Worm (Caenorhabditis elegans): Measurements from ENCODE around the gene immt-1.

DNA sequence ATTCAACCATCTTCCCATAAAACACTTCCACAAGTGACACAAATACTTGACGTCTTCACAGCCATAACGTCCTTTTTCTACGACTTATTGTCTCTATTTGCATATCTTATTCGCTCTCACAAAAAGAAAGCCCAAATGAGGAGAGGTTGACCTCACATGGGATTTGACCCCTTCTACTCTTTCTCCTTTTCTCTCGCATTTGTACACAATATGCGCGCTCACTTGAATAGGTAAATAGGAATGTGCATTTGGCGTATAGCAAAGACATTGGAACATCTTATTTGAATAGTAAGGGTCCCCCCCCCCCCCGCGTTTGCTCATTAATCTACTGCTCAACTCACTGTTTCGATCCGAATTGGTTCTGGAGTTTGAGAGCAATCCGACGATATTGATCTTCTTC lies 13.7 kb upstream of the immt-1 start:
- no peak for TF ChIP-seq tag-97 (GFP tag; IDR thresholded peaks at IDR 0.05)
- TF ChIP-seq mdl-1 (tag; optimal IDR thresholded peaks at IDR 0.05) = no peak
- no peak for TF ChIP-seq lin-39 (tag; optimal IDR thresholded peaks at IDR 0.05)
- TF ChIP-seq nhr-11 (tag; optimal IDR thresholded peaks at IDR 0.05) = no peak
- TF ChIP-seq unc-62 (GFP tag; optimal IDR thresholded peaks at IDR 0.05 in 1 of 2) = peak in 1 of 2 experiments; percentile 92
- TF ChIP-seq unc-62 (tag; optimal IDR thresholded peaks at IDR 0.05) = no peak
- no peak for TF ChIP-seq dpl-1 (GFP tag; optimal IDR thresholded peaks at IDR 0.05)
- no peak for TF ChIP-seq ceh-82 (tag; optimal IDR thresholded peaks at IDR 0.05)
- no peak for TF ChIP-seq zag-1 (tag; optimal IDR thresholded peaks at IDR 0.05)
- TF ChIP-seq ztf-11 (tag; optimal IDR thresholded peaks at IDR 0.05) = no peak
- TF ChIP-seq ama-1 (optimal IDR thresholded peaks at IDR 0.05) = no peak

All from whole organism, L4 larva.